Fruit fly (Drosophila melanogaster) whole organism, embryonic: Measurements from ENCODE around the gene gro.

Experiments used
- Blimp-1 ChIP-seq: fragments of 200-800 bp; sonication (Bioruptor generic); optimal IDR thresholded peaks from 3 replicates; lab custom pipeline; 2018; ENCODE audit warnings: missing biosample characterization, missing genetic modification characterization, mild to moderate bottlenecking, moderate library complexity, missing genetic modification reagents
- CG11504 ChIP-seq: fragments of 200-800 bp; sonication (Bioruptor generic); optimal IDR thresholded peaks from 3 replicates; lab custom pipeline; 2019; ENCODE audit warnings: missing biosample characterization, mild to moderate bottlenecking, missing genetic modification characterization, moderate library complexity
- CG12155 ChIP-seq: fragments of 200-800 bp; sonication (Bioruptor generic); optimal IDR thresholded peaks from 3 replicates; lab custom pipeline; 2016; ENCODE audit warnings: missing biosample characterization, missing genetic modification characterization
- CG16815 ChIP-seq: fragments of 200-800 bp; sonication (Bioruptor generic); optimal IDR thresholded peaks from 3 replicates; lab custom pipeline; 2017; ENCODE audit warnings: missing biosample characterization, mild to moderate bottlenecking, missing genetic modification characterization
- CG2199 ChIP-seq: fragments of 200-800 bp; sonication (Bioruptor generic); IDR thresholded peaks from 3 replicates; pipeline ENCODE4 v1.3.6; 2022; ENCODE audit warnings: missing biosample characterization, missing genetic modification characterization
- CG2712 ChIP-seq: fragments of 200-800 bp; optimal IDR thresholded peaks from 3 replicates; lab custom pipeline; 2019; ENCODE audit warnings: missing biosample characterization, mild to moderate bottlenecking, missing genetic modification characterization, moderate library complexity
- CG4404 ChIP-seq: fragments of 200-800 bp; sonication (Bioruptor generic); IDR thresholded peaks from 2 replicates; pipeline ENCODE4 v1.3.6; 2022; ENCODE audit warnings: missing biosample characterization, missing genetic modification characterization
- CG5180 ChIP-seq: fragments of 200-800 bp; sonication (Bioruptor generic); optimal IDR thresholded peaks from 3 replicates; lab custom pipeline; 2017; ENCODE audit warnings: missing biosample characterization, missing genetic modification characterization, mild to moderate bottlenecking, moderate library complexity, missing genetic modification reagents
- CG7745 ChIP-seq: fragments of 200-800 bp; sonication (Bioruptor generic); optimal IDR thresholded peaks from 2 replicates; lab custom pipeline; 2018; ENCODE audit warnings: missing biosample characterization, mild to moderate bottlenecking, missing genetic modification characterization, moderate library complexity
- CG8290 ChIP-seq, 3 experiments: fragments of 200-800 bp; sonication (Bioruptor generic); optimal IDR thresholded peaks; 2 replicates each; lab custom pipeline; 2016 to 2019; ENCODE audit warnings: missing biosample characterization in 3 of 3, missing genetic modification characterization in 3 of 3, mild to moderate bottlenecking in 2 of 3, moderate library complexity in 1 of 3
- CG9876 ChIP-seq: fragments of 200-800 bp; sonication (Bioruptor generic); optimal IDR thresholded peaks from 2 replicates; lab custom pipeline; 2016; ENCODE audit warnings: missing biosample characterization, missing genetic modification characterization
- D ChIP-seq, 2 experiments: fragments of 200-800 bp in 1 of 2; fragments of >200 bp in 1 of 2; sonication (Bioruptor generic) in 1 of 2; optimal IDR thresholded peaks; 2 replicates in 1 of 2; 3 replicates in 1 of 2; lab custom pipeline; 2017; ENCODE audit warnings: mild to moderate bottlenecking in 1 of 2, missing biosample characterization in 1 of 2, missing genetic modification characterization in 1 of 2, missing genetic modification reagents in 1 of 2
- Deaf1 ChIP-seq: fragments of 200-800 bp; optimal IDR thresholded peaks from 3 replicates; lab custom pipeline; 2019; ENCODE audit warnings: missing biosample characterization, mild to moderate bottlenecking, missing genetic modification characterization, moderate library complexity
- Dek ChIP-seq: fragments of 200-800 bp; sonication (Bioruptor generic); optimal IDR thresholded peaks from 3 replicates; lab custom pipeline; 2019; ENCODE audit warnings: missing biosample characterization, mild to moderate bottlenecking, missing genetic modification characterization, moderate library complexity
- HLHmδ ChIP-seq: fragments of 200-800 bp; sonication (Bioruptor generic); optimal IDR thresholded peaks from 2 replicates; lab custom pipeline; 2018; ENCODE audit warnings: missing biosample characterization, mild to moderate bottlenecking, missing genetic modification characterization, moderate library complexity
- HmgZ ChIP-seq: fragments of 200-800 bp; sonication (Bioruptor generic); optimal IDR thresholded peaks from 2 replicates; lab custom pipeline; 2018; ENCODE audit warnings: missing biosample characterization, mild to moderate bottlenecking, missing genetic modification characterization
- Med ChIP-seq: fragments of 200-800 bp; sonication (Bioruptor generic); peaks from one replicate; lab custom pipeline; 2016; ENCODE audit warnings: missing biosample characterization, missing genetic modification characterization, mild to moderate bottlenecking, inconsistent platforms, moderate library complexity
- NC2α ChIP-seq: fragments of 200-800 bp; sonication (Bioruptor generic); optimal IDR thresholded peaks from 2 replicates; lab custom pipeline; 2016; ENCODE audit warnings: missing biosample characterization, missing genetic modification characterization
- Nf-YB ChIP-seq: fragments of 200-800 bp; sonication (Bioruptor generic); optimal IDR thresholded peaks from 3 replicates; lab custom pipeline; 2019; ENCODE audit warnings: missing biosample characterization, mild to moderate bottlenecking, missing genetic modification characterization, moderate library complexity
- Six4 ChIP-seq: fragments of 200-800 bp; sonication (Bioruptor generic); optimal IDR thresholded peaks from 2 replicates; lab custom pipeline; 2016; ENCODE audit warnings: missing biosample characterization, missing genetic modification characterization
- Tbp ChIP-seq: fragments of >200 bp; optimal IDR thresholded peaks from 2 replicates; lab custom pipeline; 2018; ENCODE audit warnings: missing biosample characterization, missing genetic modification characterization
- bbx ChIP-seq: fragments of 200-800 bp; sonication (Bioruptor generic); IDR thresholded peaks from 2 replicates; pipeline ENCODE4 v1.3.6; 2022; ENCODE audit warnings: missing biosample characterization, missing genetic modification characterization; ENCODE audit not compliant: partially characterized antibody
- cad ChIP-seq: fragments of >200 bp; optimal IDR thresholded peaks from 2 replicates; lab custom pipeline; 2017; ENCODE audit warnings: missing biosample characterization, missing genetic modification characterization
- chm ChIP-seq: fragments of 200-800 bp; sonication (Bioruptor generic); IDR thresholded peaks from 2 replicates; pipeline ENCODE4 v1.3.6; 2022; ENCODE audit warnings: missing biosample characterization, missing genetic modification characterization
- ci ChIP-seq: fragments of 200-800 bp; sonication (Bioruptor generic); IDR thresholded peaks from 3 replicates; pipeline ENCODE4 v1.3.6; 2022; ENCODE audit warnings: missing biosample characterization, missing genetic modification characterization
- croc ChIP-seq: fragments of 200-800 bp; sonication (Bioruptor generic); conservative IDR thresholded peaks from 3 replicates; pipeline ENCODE4 v1.3.6; 2022; ENCODE audit warnings: missing biosample characterization, missing genetic modification characterization
- crol ChIP-seq: fragments of 200-800 bp; sonication (Bioruptor generic); IDR thresholded peaks from 2 replicates; pipeline ENCODE4 v1.3.6; 2022; ENCODE audit warnings: missing biosample characterization, missing genetic modification characterization
- fd102C ChIP-seq: fragments of 200-800 bp; sonication (Bioruptor generic); optimal IDR thresholded peaks from 2 replicates; lab custom pipeline; 2018; ENCODE audit warnings: missing biosample characterization, mild to moderate bottlenecking, missing genetic modification characterization, moderate library complexity
- grn ChIP-seq: fragments of 200-800 bp; sonication (Bioruptor generic); optimal IDR thresholded peaks from 3 replicates; lab custom pipeline; 2017; ENCODE audit warnings: missing biosample characterization, missing genetic modification characterization
- gsb ChIP-seq: fragments of 200-800 bp; sonication (Bioruptor generic); IDR thresholded peaks from 2 replicates; pipeline ENCODE4 v1.3.6; 2022; ENCODE audit warnings: missing biosample characterization, missing genetic modification characterization
- gsb-n ChIP-seq: fragments of 200-800 bp; sonication (Bioruptor generic); optimal IDR thresholded peaks from 3 replicates; lab custom pipeline; 2018; ENCODE audit warnings: missing biosample characterization, mild to moderate bottlenecking, missing genetic modification characterization
- jumu ChIP-seq: fragments of 200-800 bp; sonication (Bioruptor generic); optimal IDR thresholded peaks from 3 replicates; lab custom pipeline; 2016; ENCODE audit warnings: missing biosample characterization, missing genetic modification characterization
- kah ChIP-seq: fragments of 200-800 bp; sonication (Bioruptor generic); optimal IDR thresholded peaks from 2 replicates; lab custom pipeline; 2018; ENCODE audit warnings: missing biosample characterization, mild to moderate bottlenecking, missing genetic modification characterization
- ken ChIP-seq: fragments of 200-800 bp; sonication (Bioruptor generic); IDR thresholded peaks from 3 replicates; pipeline ENCODE4 v1.3.6; 2022; ENCODE audit warnings: missing biosample characterization, missing genetic modification characterization
- lov ChIP-seq, 2 experiments: fragments of 200-800 bp in 1 of 2; fragments of >200 bp in 1 of 2; sonication (Bioruptor generic) in 1 of 2; IDR thresholded peaks in 1 of 2; optimal IDR thresholded peaks in 1 of 2; 2 replicates in 1 of 2; 3 replicates in 1 of 2; pipeline versions ENCODE4 v1.3.6 to Lab custom; 2017 to 2022; ENCODE audit warnings: missing biosample characterization in 1 of 2, missing genetic modification characterization in 1 of 2
- nerfin-1 ChIP-seq: fragments of 200-800 bp; sonication (Bioruptor generic); optimal IDR thresholded peaks from 3 replicates; lab custom pipeline; 2019; ENCODE audit warnings: missing biosample characterization, mild to moderate bottlenecking, missing genetic modification characterization, moderate library complexity
- nom ChIP-seq: fragments of 200-800 bp; sonication (Bioruptor generic); optimal IDR thresholded peaks from 2 replicates; lab custom pipeline; 2017; ENCODE audit warnings: missing biosample characterization, missing genetic modification characterization, mild to moderate bottlenecking, moderate library complexity, missing genetic modification reagents
- oc ChIP-seq: fragments of 200-800 bp; sonication (Bioruptor generic); optimal IDR thresholded peaks from 2 replicates; lab custom pipeline; 2018; ENCODE audit warnings: missing biosample characterization, mild to moderate bottlenecking, missing genetic modification characterization, moderate library complexity
- odd ChIP-seq: fragments of 200-800 bp; sonication (Bioruptor generic); optimal IDR thresholded peaks from 2 replicates; lab custom pipeline; 2017; ENCODE audit warnings: missing biosample characterization, mild to moderate bottlenecking, missing genetic modification characterization
- pros ChIP-seq: fragments of 200-800 bp; sonication (Bioruptor generic); optimal IDR thresholded peaks from 3 replicates; lab custom pipeline; 2019; ENCODE audit warnings: missing biosample characterization, mild to moderate bottlenecking, missing genetic modification characterization, moderate library complexity
- ranshi ChIP-seq: fragments of 200-800 bp; sonication (Bioruptor generic); IDR thresholded peaks from 2 replicates; pipeline ENCODE4 v1.3.6; 2022; ENCODE audit warnings: missing biosample characterization, missing genetic modification characterization
- sens ChIP-seq: fragments of 200-800 bp; sonication (Bioruptor generic); peaks from one replicate; lab custom pipeline; 2016; ENCODE audit warnings: missing biosample characterization, missing genetic modification characterization
- tll ChIP-seq, 2 experiments: fragments of 200-800 bp in 1 of 2; fragments of >200 bp in 1 of 2; sonication (Bioruptor generic) in 1 of 2; optimal IDR thresholded peaks; 2 replicates each; lab custom pipeline; 2017 to 2019; ENCODE audit warnings: missing biosample characterization in 2 of 2, missing genetic modification characterization in 2 of 2, mild to moderate bottlenecking in 1 of 2, moderate library complexity in 1 of 2
- twi ChIP-seq: fragments of 200-800 bp; optimal IDR thresholded peaks from 2 replicates; lab custom pipeline; 2019; ENCODE audit warnings: missing biosample characterization, mild to moderate bottlenecking, missing genetic modification characterization, moderate library complexity
- vvl ChIP-seq: fragments of 200-800 bp; sonication (Bioruptor generic); IDR thresholded peaks from 2 replicates; pipeline ENCODE4 v1.3.6; 2022; ENCODE audit warnings: missing biosample characterization, missing genetic modification characterization
- zen ChIP-seq: fragments of 200-800 bp; sonication (Bioruptor generic); optimal IDR thresholded peaks from 3 replicates; lab custom pipeline; 2018; ENCODE audit warnings: missing biosample characterization, mild to moderate bottlenecking, missing genetic modification characterization, moderate library complexity

Gene gro

DNA sequence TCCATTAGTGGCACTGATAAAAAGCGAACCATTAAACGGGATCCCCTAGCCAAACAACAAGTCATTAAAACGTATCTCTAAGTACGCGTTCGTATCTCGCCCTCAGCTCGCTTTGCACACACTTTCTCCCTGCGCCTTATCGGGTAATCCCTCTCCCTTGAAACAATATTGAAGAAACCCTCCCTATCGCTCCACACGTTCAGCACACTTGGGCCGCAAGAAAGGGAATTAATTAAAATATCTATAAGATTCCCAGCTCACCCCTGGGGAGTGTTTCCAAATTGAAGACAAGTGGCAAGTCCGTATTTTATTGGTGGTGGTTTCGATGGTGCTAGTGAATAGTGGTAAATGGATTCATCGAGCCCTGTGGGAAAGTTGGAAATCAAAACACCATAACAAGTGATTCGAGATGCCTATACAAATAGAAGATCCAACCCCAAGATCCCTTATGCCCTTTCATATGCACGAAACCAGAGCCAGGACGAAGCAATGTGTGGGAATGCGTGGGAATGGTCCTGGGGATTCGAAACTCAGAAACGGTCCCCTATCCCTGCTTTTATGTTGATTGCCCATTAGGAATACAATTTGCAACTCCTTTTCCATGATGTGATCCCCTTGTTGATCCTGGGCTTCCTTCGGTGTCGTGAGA, 31.6 kb upstream of the gro start:
- TF ChIP-seq vvl (peak; percentile 24; the same call in 1 of the 2 replicates), Dek (tag; lab: Kevin White, UChicago) (no peak), oc (tag; lab: Kevin White, UChicago) (peak; percentile 48), kah (no peak), sens (GFP tag; lab: Kevin White, UChicago) (peak; percentile 72), HLHmδ (GFP tag; lab: Kevin White, UChicago) (peak; percentile 87), Blimp-1 (GFP tag; lab: Kevin White, UChicago) (peak; percentile 24), CG7745 (tag; lab: Kevin White, UChicago) (peak; percentile 36), pros (GFP tag; lab: Kevin White, UChicago) (peak; percentile 93), grn (GFP tag; lab: Kevin White, UChicago) (peak; percentile 8), lov (optimal IDR thresholded peaks at IDR 0.05; lab: Kevin White, UChicago) (no peak), lov (GFP tag; IDR thresholded peaks at IDR 0.05; lab: Robert Waterston, UW) (0 out of 3 replicates have a peak, but pooled peaks have one; percentile 9), nerfin-1 (tag; lab: Kevin White, UChicago) (peak; percentile 89), ranshi (GFP tag; lab: Robert Waterston, UW) (no peak), D (optimal IDR thresholded peaks at IDR 0.05; lab: Kevin White, UChicago) (peak; percentile 8), D (GFP tag; optimal IDR thresholded peaks at IDR 0.05; lab: Kevin White, UChicago) (no peak)

DNA sequence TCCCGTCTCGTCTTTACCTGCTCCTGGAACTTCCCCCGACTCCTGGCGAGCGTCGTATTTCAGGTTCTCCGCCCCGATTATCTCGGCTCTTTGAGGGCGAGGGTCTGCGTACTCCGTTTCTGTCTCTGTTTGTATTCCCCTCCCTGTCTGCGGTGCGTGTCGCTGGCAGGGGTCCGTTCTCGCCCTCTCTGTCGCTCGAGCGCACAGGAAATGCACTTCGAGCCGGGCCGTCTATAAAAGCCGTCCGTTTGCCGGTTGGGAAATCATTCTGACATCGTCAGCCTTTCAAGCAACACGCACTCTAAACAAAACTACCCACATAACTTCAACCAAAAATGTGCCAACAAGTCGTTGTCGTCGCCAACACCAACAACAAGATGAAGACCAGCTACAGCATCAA, 30.9 kb upstream of the gro start:
- TF ChIP-seq bbx, result peak; percentile 9; the same call in 1 of the 2 replicates
- TF ChIP-seq pros (GFP tag; lab: Kevin White, UChicago), result peak; percentile 80
- TF ChIP-seq nom (GFP tag; lab: Kevin White, UChicago), result peak; percentile 18
- peak; percentile 5 for TF ChIP-seq CG2712 (tag; lab: Kevin White, UChicago)
- 0 out of 3 replicates have a peak, but pooled peaks have one; percentile 33 for TF ChIP-seq ken (GFP tag; lab: Robert Waterston, UW)
- peak; percentile 28 for TF ChIP-seq Nf-YB
- peak; percentile 74 for TF ChIP-seq Tbp
- TF ChIP-seq croc (GFP tag; lab: Robert Waterston, UW), result no peak
- TF ChIP-seq CG2199 (GFP tag; lab: Robert Waterston, UW), result peak; percentile 62; the same call in 1 of the 3 replicates
- peak; percentile 17 for TF ChIP-seq jumu (GFP tag; lab: Kevin White, UChicago)
- TF ChIP-seq crol, result peak; percentile 72
- 0 out of 3 replicates have a peak, but pooled peaks have one; percentile 20 for TF ChIP-seq ci (GFP tag; lab: Robert Waterston, UW)
- TF ChIP-seq HmgZ (tag; lab: Kevin White, UChicago), result no peak
- peak; percentile 4 for TF ChIP-seq CG8290 (GFP tag; optimal IDR thresholded peaks at IDR 0.05; lab: Kevin White, UChicago)
- no peak for TF ChIP-seq CG8290 (tag; optimal IDR thresholded peaks at IDR 0.05; lab: Kevin White, UChicago)
- peak; percentile 37 for TF ChIP-seq zen (tag; lab: Kevin White, UChicago)
- TF ChIP-seq CG5180, result peak; percentile 43
- TF ChIP-seq tll (GFP tag; optimal IDR thresholded peaks at IDR 0.05; lab: Kevin White, UChicago), result peak in 1 of 2 experiments; percentile 71
- TF ChIP-seq Six4 (GFP tag; lab: Kevin White, UChicago), result peak; percentile 43
- no peak for TF ChIP-seq CG16815 (GFP tag; lab: Kevin White, UChicago)
- TF ChIP-seq Deaf1 (tag; lab: Kevin White, UChicago), result peak; percentile 14
- peak; percentile 14 for TF ChIP-seq odd (GFP tag; lab: Kevin White, UChicago)
- peak; percentile 42 for TF ChIP-seq gsb-n (tag; lab: Kevin White, UChicago)
- TF ChIP-seq CG9876 (GFP tag; lab: Kevin White, UChicago), result peak; percentile 17
- peak; percentile 27; the same call in 1 of the 2 replicates for TF ChIP-seq chm (GFP tag; lab: Robert Waterston, UW)
- TF ChIP-seq HLHmδ (GFP tag; lab: Kevin White, UChicago), result peak; percentile 99
- TF ChIP-seq cad (GFP tag; lab: Kevin White, UChicago), result peak; percentile 37
- TF ChIP-seq fd102C, result peak; percentile 59
- peak; percentile 62 for TF ChIP-seq Med (GFP tag; lab: Kevin White, UChicago)
- TF ChIP-seq CG12155 (GFP tag; lab: Kevin White, UChicago), result no peak
- TF ChIP-seq twi, result peak; percentile 53
- peak; percentile 50 for TF ChIP-seq NC2α (GFP tag; lab: Kevin White, UChicago)
- TF ChIP-seq gsb (GFP tag; lab: Robert Waterston, UW), result no peak
- TF ChIP-seq CG4404 (GFP tag; lab: Robert Waterston, UW), result no peak
- no peak for TF ChIP-seq CG11504 (tag; lab: Kevin White, UChicago)
